Fruit fly (Drosophila melanogaster) whole organism, embryonic: ENCODE data around the gene Trs20.
A peak's percentile ranks its signal among the peaks of the same experiment; 100 is the strongest.

ENCODE experiments used
- CG11504 ChIP-seq: fragments of 200-800 bp; sonication (Bioruptor generic); optimal IDR thresholded peaks from 3 replicates; lab custom pipeline; 2019; ENCODE audit warnings: missing biosample characterization, mild to moderate bottlenecking, missing genetic modification characterization, moderate library complexity
- CG11560 ChIP-seq: fragments of 200-800 bp; sonication (Bioruptor generic); IDR thresholded peaks from 3 replicates; pipeline ENCODE4 v1.3.6; 2022; ENCODE audit warnings: missing biosample characterization, missing genetic modification characterization
- CG1233 ChIP-seq: fragments of 200-800 bp; sonication (Bioruptor generic); optimal IDR thresholded peaks from 4 replicates; lab custom pipeline; 2018; ENCODE audit warnings: missing biosample characterization, mild to moderate bottlenecking, missing genetic modification characterization
- CG13424 ChIP-seq: fragments of 200-800 bp; sonication (Bioruptor generic); optimal IDR thresholded peaks from 2 replicates; lab custom pipeline; 2019; ENCODE audit warnings: missing biosample characterization, mild to moderate bottlenecking, missing genetic modification characterization, moderate library complexity
- CG15011 ChIP-seq: fragments of 200-800 bp; sonication (Bioruptor generic); optimal IDR thresholded peaks from 3 replicates; lab custom pipeline; 2018; ENCODE audit warnings: missing biosample characterization, mild to moderate bottlenecking, missing genetic modification characterization
- CG1529 ChIP-seq: fragments of 200-800 bp; sonication (Bioruptor generic); optimal IDR thresholded peaks from 3 replicates; lab custom pipeline; 2018; ENCODE audit warnings: missing biosample characterization, missing genetic modification characterization
- CG1603 ChIP-seq: fragments of 200-800 bp; sonication (Bioruptor generic); optimal IDR thresholded peaks from 2 replicates; lab custom pipeline; 2019; ENCODE audit warnings: missing biosample characterization, mild to moderate bottlenecking, missing genetic modification characterization, moderate library complexity
- CG17186 ChIP-seq: fragments of 200-800 bp; sonication (Bioruptor generic); optimal IDR thresholded peaks from 3 replicates; lab custom pipeline; 2017; ENCODE audit warnings: missing biosample characterization, missing genetic modification reagents, missing genetic modification characterization
- CG4360 ChIP-seq: fragments of 200-800 bp; sonication (Bioruptor generic); IDR thresholded peaks from 2 replicates; pipeline ENCODE4 v1.3.6; 2022; ENCODE audit warnings: missing biosample characterization, missing genetic modification characterization
- CG4820 ChIP-seq: fragments of 200-800 bp; sonication (Bioruptor generic); optimal IDR thresholded peaks from 3 replicates; lab custom pipeline; 2016; ENCODE audit warnings: missing biosample characterization, missing genetic modification characterization
- CG7372 ChIP-seq: fragments of 200-800 bp; sonication (Bioruptor generic); IDR thresholded peaks from 2 replicates; pipeline ENCODE4 v1.3.6; 2022; ENCODE audit warnings: missing biosample characterization, missing genetic modification characterization
- CG7928 ChIP-seq: fragments of 200-800 bp; sonication (Bioruptor generic); optimal IDR thresholded peaks from 2 replicates; lab custom pipeline; 2017; ENCODE audit warnings: missing biosample characterization, mild to moderate bottlenecking, missing genetic modification characterization
- CG7963 ChIP-seq: fragments of 200-800 bp; sonication (Bioruptor generic); IDR thresholded peaks from 3 replicates; pipeline ENCODE4 v1.3.6; 2022; ENCODE audit warnings: missing biosample characterization, missing genetic modification characterization; ENCODE audit not compliant: partially characterized antibody
- CG8944 ChIP-seq: fragments of 200-800 bp; sonication (Bioruptor generic); optimal IDR thresholded peaks from 3 replicates; lab custom pipeline; 2016; ENCODE audit warnings: missing biosample characterization, missing genetic modification characterization
- Camta ChIP-seq: fragments of 200-800 bp; sonication (Bioruptor generic); optimal IDR thresholded peaks from 2 replicates; lab custom pipeline; 2016; ENCODE audit warnings: missing biosample characterization, missing genetic modification characterization
- D ChIP-seq, 2 experiments: fragments of 200-800 bp in 1 of 2; fragments of >200 bp in 1 of 2; sonication (Bioruptor generic) in 1 of 2; optimal IDR thresholded peaks; 2 replicates in 1 of 2; 3 replicates in 1 of 2; lab custom pipeline; 2017; ENCODE audit warnings: mild to moderate bottlenecking in 1 of 2, missing biosample characterization in 1 of 2, missing genetic modification characterization in 1 of 2, missing genetic modification reagents in 1 of 2
- Dad ChIP-seq: fragments of 200-800 bp; sonication (Bioruptor generic); optimal IDR thresholded peaks from 3 replicates; lab custom pipeline; 2016; ENCODE audit warnings: missing biosample characterization, missing genetic modification characterization
- Elba2 ChIP-seq: fragments of 200-800 bp; sonication (Bioruptor generic); optimal IDR thresholded peaks from 3 replicates; lab custom pipeline; 2016; ENCODE audit warnings: missing biosample characterization, missing genetic modification characterization
- HHEX ChIP-seq: fragments of 200-800 bp; sonication (Bioruptor generic); optimal IDR thresholded peaks from 3 replicates; lab custom pipeline; 2017; ENCODE audit warnings: missing biosample characterization, mild to moderate bottlenecking, missing genetic modification characterization, missing genetic modification reagents
- MESR4 ChIP-seq: fragments of 200-800 bp; sonication (Bioruptor generic); optimal IDR thresholded peaks from 2 replicates; lab custom pipeline; 2018; ENCODE audit warnings: missing biosample characterization, mild to moderate bottlenecking, missing genetic modification characterization, moderate library complexity
- Mes4 ChIP-seq: fragments of 200-800 bp; sonication (Bioruptor generic); optimal IDR thresholded peaks from 2 replicates; lab custom pipeline; 2016; ENCODE audit warnings: missing biosample characterization, missing genetic modification characterization
- Myb ChIP-seq: fragments of 200-800 bp; sonication (Bioruptor generic); optimal IDR thresholded peaks from 2 replicates; lab custom pipeline; 2016; ENCODE audit warnings: missing biosample characterization, missing genetic modification characterization
- Six4 ChIP-seq: fragments of 200-800 bp; sonication (Bioruptor generic); optimal IDR thresholded peaks from 2 replicates; lab custom pipeline; 2016; ENCODE audit warnings: missing biosample characterization, missing genetic modification characterization
- Sox100B ChIP-seq: fragments of 200-800 bp; sonication (Bioruptor generic); optimal IDR thresholded peaks from 3 replicates; lab custom pipeline; 2018; ENCODE audit warnings: missing biosample characterization, mild to moderate bottlenecking, missing genetic modification characterization
- ara ChIP-seq: fragments of 200-800 bp; sonication (Bioruptor generic); IDR thresholded peaks from 2 replicates; pipeline ENCODE4 v1.3.6; 2022; ENCODE audit warnings: missing biosample characterization, missing genetic modification characterization
- ash1 ChIP-seq: fragments of 200-800 bp; sonication (Bioruptor generic); optimal IDR thresholded peaks from 2 replicates; lab custom pipeline; 2018; ENCODE audit warnings: missing biosample characterization, mild to moderate bottlenecking, missing genetic modification characterization
- bigmax ChIP-seq: fragments of 200-800 bp; sonication (Bioruptor generic); optimal IDR thresholded peaks from 2 replicates; lab custom pipeline; 2018; ENCODE audit warnings: missing biosample characterization, mild to moderate bottlenecking, missing genetic modification characterization
- bowl ChIP-seq: fragments of 200-800 bp; sonication (Bioruptor generic); IDR thresholded peaks from 2 replicates; pipeline ENCODE4 v1.3.6; 2022; ENCODE audit warnings: missing biosample characterization, missing genetic modification characterization
- cato ChIP-seq: fragments of 200-800 bp; sonication (Bioruptor generic); optimal IDR thresholded peaks from 2 replicates; lab custom pipeline; 2016; ENCODE audit warnings: missing biosample characterization, missing genetic modification characterization, borderline replicate concordance
- da ChIP-seq: fragments of 200-800 bp; sonication (Bioruptor generic); optimal IDR thresholded peaks from 2 replicates; lab custom pipeline; 2016; ENCODE audit warnings: missing biosample characterization, missing genetic modification characterization
- dan ChIP-seq: fragments of 200-800 bp; sonication (Bioruptor generic); IDR thresholded peaks from 2 replicates; pipeline ENCODE4 v1.3.6; 2022; ENCODE audit warnings: missing biosample characterization, missing genetic modification characterization
- dm ChIP-seq: fragments of 200-800 bp; sonication (Bioruptor generic); optimal IDR thresholded peaks from 3 replicates; lab custom pipeline; 2016; ENCODE audit warnings: missing biosample characterization, missing genetic modification characterization
- fd96Cb ChIP-seq: fragments of 200-800 bp; sonication (Bioruptor generic); optimal IDR thresholded peaks from 2 replicates; lab custom pipeline; 2018; ENCODE audit warnings: missing biosample characterization, mild to moderate bottlenecking, missing genetic modification characterization, moderate library complexity
- gcm ChIP-seq: fragments of 200-800 bp; sonication (Bioruptor generic); optimal IDR thresholded peaks from 2 replicates; lab custom pipeline; 2019; ENCODE audit warnings: missing biosample characterization, mild to moderate bottlenecking, missing genetic modification characterization, moderate library complexity
- gfzf ChIP-seq: fragments of 200-800 bp; sonication (Bioruptor generic); optimal IDR thresholded peaks from 2 replicates; lab custom pipeline; 2016; ENCODE audit warnings: missing biosample characterization, mild to moderate bottlenecking, missing genetic modification characterization, moderate library complexity
- grau ChIP-seq: fragments of 200-800 bp; optimal IDR thresholded peaks from 3 replicates; lab custom pipeline; 2019; ENCODE audit warnings: missing biosample characterization, mild to moderate bottlenecking, missing genetic modification characterization, moderate library complexity
- hb ChIP-seq: fragments of 200-800 bp; sonication (Bioruptor generic); IDR thresholded peaks from 3 replicates; pipeline ENCODE4 v1.3.6; 2022; ENCODE audit warnings: missing biosample characterization, missing genetic modification characterization; ENCODE audit not compliant: partially characterized antibody
- her ChIP-seq: fragments of 200-800 bp; sonication (Bioruptor generic); optimal IDR thresholded peaks from 2 replicates; lab custom pipeline; 2016; ENCODE audit warnings: missing biosample characterization, missing genetic modification characterization
- klu ChIP-seq: fragments of 200-800 bp; sonication (Bioruptor generic); IDR thresholded peaks from 2 replicates; pipeline ENCODE4 v1.3.6; 2022; ENCODE audit warnings: missing biosample characterization, missing genetic modification characterization
- lov ChIP-seq, 2 experiments: fragments of 200-800 bp in 1 of 2; fragments of >200 bp in 1 of 2; sonication (Bioruptor generic) in 1 of 2; IDR thresholded peaks in 1 of 2; optimal IDR thresholded peaks in 1 of 2; 2 replicates in 1 of 2; 3 replicates in 1 of 2; pipeline versions ENCODE4 v1.3.6 to Lab custom; 2017 to 2022; ENCODE audit warnings: missing biosample characterization in 1 of 2, missing genetic modification characterization in 1 of 2
- psq ChIP-seq: fragments of 200-800 bp; sonication (Bioruptor generic); optimal IDR thresholded peaks from 2 replicates; lab custom pipeline; 2017; ENCODE audit warnings: missing biosample characterization, missing genetic modification characterization
- salm ChIP-seq: fragments of 200-800 bp; sonication (Bioruptor generic); optimal IDR thresholded peaks from 2 replicates; lab custom pipeline; 2018; ENCODE audit warnings: missing biosample characterization, mild to moderate bottlenecking, missing genetic modification characterization
- scrt ChIP-seq: fragments of 200-800 bp; sonication (Bioruptor generic); optimal IDR thresholded peaks from 2 replicates; lab custom pipeline; 2018; ENCODE audit warnings: missing biosample characterization, mild to moderate bottlenecking, missing genetic modification characterization, moderate library complexity
- sd ChIP-seq: fragments of 200-800 bp; sonication (Bioruptor generic); optimal IDR thresholded peaks from 3 replicates; lab custom pipeline; 2018; ENCODE audit warnings: missing biosample characterization, mild to moderate bottlenecking, missing genetic modification characterization, moderate library complexity
- sima ChIP-seq: fragments of 200-800 bp; sonication (Bioruptor generic); optimal IDR thresholded peaks from 2 replicates; lab custom pipeline; 2016; ENCODE audit warnings: missing biosample characterization, missing genetic modification characterization
- slp2 ChIP-seq: fragments of 200-800 bp; sonication (Bioruptor generic); optimal IDR thresholded peaks from 2 replicates; lab custom pipeline; 2016; ENCODE audit warnings: missing biosample characterization, missing genetic modification characterization
- unc-4 ChIP-seq: fragments of 200-800 bp; sonication (Bioruptor generic); IDR thresholded peaks from 2 replicates; pipeline ENCODE4 v1.3.6; 2022; ENCODE audit warnings: missing biosample characterization, missing genetic modification characterization; ENCODE audit not compliant: partially characterized antibody
- z ChIP-seq: fragments of 200-800 bp; sonication (Bioruptor generic); IDR thresholded peaks from 3 replicates; pipeline ENCODE4 v1.3.6; 2022; ENCODE audit warnings: missing biosample characterization, missing genetic modification characterization

The Trs20 gene

dm6 chr3L:16157251-16158190 lies 26.1 kb upstream of the Trs20 start (continued):
- TF ChIP-seq Mes4 (GFP tag; lab: Kevin White, UChicago) (peak; percentile 20), her (GFP tag; lab: Kevin White, UChicago) (peak; percentile 12), MESR4 (GFP tag; lab: Kevin White, UChicago) (no peak), slp2 (peak; percentile 20), hb (no peak), Myb (GFP tag; lab: Kevin White, UChicago) (no peak), bigmax (GFP tag; lab: Kevin White, UChicago) (no peak), bowl (GFP tag; lab: Robert Waterston, UW) (no peak), CG4820 (GFP tag; lab: Kevin White, UChicago) (peak; percentile 59), gfzf (GFP tag; lab: Kevin White, UChicago) (no peak), CG17186 (GFP tag; lab: Kevin White, UChicago) (no peak), CG13424 (tag; lab: Kevin White, UChicago) (peak; percentile 65), dm (GFP tag; lab: Kevin White, UChicago) (peak; percentile 0), grau (tag; lab: Kevin White, UChicago) (peak; percentile 63), psq (GFP tag; lab: Kevin White, UChicago) (no peak), ara (no peak), unc-4 (no peak), klu (GFP tag; lab: Robert Waterston, UW) (no peak), da (GFP tag; lab: Kevin White, UChicago) (no peak), Dad (GFP tag; lab: Kevin White, UChicago) (no peak), CG1233 (GFP tag; lab: Kevin White, UChicago) (no peak), CG1603 (tag; lab: Kevin White, UChicago) (peak; percentile 34), sd (tag; lab: Kevin White, UChicago) (peak; percentile 48), CG7928 (no peak), CG1529 (GFP tag; lab: Kevin White, UChicago) (peak; percentile 56), dan (GFP tag; lab: Robert Waterston, UW) (no peak), salm (no peak), HHEX (GFP tag; lab: Kevin White, UChicago) (peak; percentile 53), Six4 (GFP tag; lab: Kevin White, UChicago) (peak; percentile 20), lov (optimal IDR thresholded peaks at IDR 0.05; lab: Kevin White, UChicago) (no peak), lov (GFP tag; IDR thresholded peaks at IDR 0.05; lab: Robert Waterston, UW) (no peak), CG7963 (GFP tag; lab: Robert Waterston, UW) (no peak), CG4360 (GFP tag; lab: Robert Waterston, UW) (0 out of 2 replicates have a peak, but pooled peaks have one; percentile 25), z (GFP tag; lab: Robert Waterston, UW) (no peak), gcm (GFP tag; lab: Kevin White, UChicago) (peak; percentile 44), Sox100B (peak; percentile 51), Camta (GFP tag; lab: Kevin White, UChicago) (peak; percentile 49), CG11560 (no peak), CG7372 (GFP tag; lab: Robert Waterston, UW) (no peak), fd96Cb (tag; lab: Kevin White, UChicago) (peak; percentile 68), sima (GFP tag; lab: Kevin White, UChicago) (no peak), CG8944 (GFP tag; lab: Kevin White, UChicago) (peak; percentile 21), CG11504 (tag; lab: Kevin White, UChicago) (peak; percentile 80), D (optimal IDR thresholded peaks at IDR 0.05; lab: Kevin White, UChicago) (no peak), D (GFP tag; optimal IDR thresholded peaks at IDR 0.05; lab: Kevin White, UChicago) (peak; percentile 30), CG15011 (GFP tag; lab: Kevin White, UChicago) (peak; percentile 2), cato (GFP tag; lab: Kevin White, UChicago) (peak; percentile 35), ash1 (no peak), Elba2 (no peak), scrt (GFP tag; lab: Kevin White, UChicago) (peak; percentile 35)
